Fruit fly (Drosophila melanogaster) Kc167 (cell line): ENCODE data around the gene RpL3.

ENCODE experiments used
- Myc ChIP-seq: fragments of >200 bp; optimal IDR thresholded peaks from 2 replicates; lab custom pipeline; 2017; ENCODE audit warnings: missing external identifiers
- insv ChIP-seq: fragments of >200 bp; optimal IDR thresholded peaks from 3 replicates; lab custom pipeline; 2018; ENCODE audit warnings: missing external identifiers
- psq ChIP-seq: fragments of >200 bp; optimal IDR thresholded peaks from 2 replicates; lab custom pipeline; 2017; ENCODE audit warnings: missing external identifiers
- ttk ChIP-seq: sonication (Bioruptor generic); optimal IDR thresholded peaks from 2 replicates; lab custom pipeline; 2017; ENCODE audit warnings: missing external identifiers

DNA sequence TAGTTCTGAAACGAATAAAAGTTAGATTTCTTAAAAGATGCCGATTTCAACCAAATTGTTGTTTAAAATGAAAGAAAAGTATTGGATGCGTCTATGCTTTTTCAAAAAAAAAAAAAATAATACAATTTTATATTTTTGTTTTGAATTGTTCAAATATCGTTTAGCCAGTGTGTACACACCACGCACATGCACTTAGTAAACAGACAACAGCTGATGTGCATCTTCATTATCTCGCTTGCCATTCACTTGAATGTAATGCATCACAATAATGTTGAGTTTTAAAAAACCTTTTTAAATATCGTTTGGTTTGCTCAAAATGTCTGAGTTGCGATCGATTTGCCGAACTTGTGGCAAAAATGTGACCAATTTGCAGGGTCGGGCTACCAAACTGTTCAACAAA, 14.3 kb downstream of the RpL3 start, which contains the start of gene CG31441:
- TF ChIP-seq psq: no peak
- no peak for TF ChIP-seq ttk (lab: Kevin White, UChicago)
- TF ChIP-seq Myc (lab: Kevin White, UChicago): no peak
- no peak for TF ChIP-seq insv (lab: Kevin White, UChicago)
